Worm (Caenorhabditis elegans): ENCODE data around the gene srh-268.

DNA sequence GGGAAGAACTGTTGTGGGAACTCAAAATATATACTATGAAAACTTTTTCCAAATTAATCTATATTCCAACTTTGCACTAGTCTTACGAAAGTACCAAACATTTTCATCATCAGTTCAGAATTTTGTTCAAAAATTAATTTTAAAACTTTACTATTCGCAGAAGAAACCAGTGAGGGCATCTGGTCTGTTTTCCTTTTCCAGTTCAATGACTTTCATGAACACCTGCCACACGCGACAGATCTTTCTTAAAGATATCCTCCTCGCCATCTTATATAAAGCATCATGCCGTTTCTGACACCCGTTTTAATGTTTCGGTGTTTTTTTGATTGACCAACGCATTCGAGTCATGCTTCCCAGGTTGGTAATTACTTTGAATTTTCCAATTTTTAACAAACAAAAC lies 6.2 kb upstream of the srh-268 start, which contains the start of gene C54F6.3:
- TF ChIP-seq dao-5 (tag; optimal IDR thresholded peaks at IDR 0.05) (no peak), him-1 (tag; optimal IDR thresholded peaks at IDR 0.05) (no peak), W03F9.2 (tag; optimal IDR thresholded peaks at IDR 0.05) (no peak)

All from whole organism, L4/young adult.